Worm (Caenorhabditis elegans): ENCODE measurements around the gene nmur-1.

Gene nmur-1

DNA sequence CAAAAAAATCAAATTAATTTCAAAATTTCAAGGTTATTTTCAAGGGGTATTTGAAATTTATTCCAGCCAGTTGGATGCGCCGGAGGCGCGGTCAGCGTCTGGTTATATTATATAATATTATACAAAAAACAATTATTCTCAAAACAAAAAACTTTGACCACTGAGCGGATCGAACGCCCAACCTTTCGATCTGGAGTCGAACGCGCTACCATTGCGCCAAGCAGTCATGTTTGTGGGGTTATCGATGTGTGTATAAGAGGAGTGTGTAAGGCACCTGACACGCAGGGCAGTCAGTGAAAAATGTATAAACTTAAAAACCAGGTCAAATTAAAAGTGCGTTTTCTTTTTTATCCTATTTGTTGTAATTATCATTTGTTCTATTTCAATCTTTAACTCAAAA, 36.7 kb upstream of the nmur-1 start (continued):
- TF ChIP-seq cey-2 (tag; optimal IDR thresholded peaks at IDR 0.05; ENCODE audit: borderline replicate concordance, insufficient read depth) (no peak), T26A8.4 (GFP tag; IDR thresholded peaks at IDR 0.05) (no peak), sdz-12 (GFP tag; optimal IDR thresholded peaks at IDR 0.05) (no peak), lsy-2 (tag; optimal IDR thresholded peaks at IDR 0.05) (peak in 1 of 2 experiments; percentile 10), lim-7 (GFP tag; IDR thresholded peaks at IDR 0.05) (peak; percentile 76; the same call in 1 of the 2 replicates), lin-15B (tag; optimal IDR thresholded peaks at IDR 0.05) (no peak), nhr-48 (tag; optimal IDR thresholded peaks at IDR 0.05) (no peak), mdt-29 (GFP tag; IDR thresholded peaks at IDR 0.05) (no peak), pqm-1 (tag; optimal IDR thresholded peaks at IDR 0.05) (no peak), R02D3.7 (tag; optimal IDR thresholded peaks at IDR 0.05) (no peak), ZK546.5 (tag; optimal IDR thresholded peaks at IDR 0.05) (no peak), zip-2 (tag; optimal IDR thresholded peaks at IDR 0.05) (no peak), dve-1 (tag; optimal IDR thresholded peaks at IDR 0.05; ENCODE audit: insufficient read depth) (peak; percentile 33), aha-1 (tag) (no peak), spr-3 (GFP tag; optimal IDR thresholded peaks at IDR 0.05) (no peak), gei-8 (GFP tag; optimal IDR thresholded peaks at IDR 0.05) (no peak), zfp-2 (tag; optimal IDR thresholded peaks at IDR 0.05) (no peak), nhr-10 (tag; optimal IDR thresholded peaks at IDR 0.05) (no peak), daf-8 (GFP tag; IDR thresholded peaks at IDR 0.05) (no peak), lin-38 (GFP tag; IDR thresholded peaks at IDR 0.05) (peak; percentile 64), tra-1 (GFP tag; IDR thresholded peaks at IDR 0.05) (no peak), skn-1 (tag; optimal IDR thresholded peaks at IDR 0.05) (no peak), snpc-1.2 (GFP tag; IDR thresholded peaks at IDR 0.05) (peak; percentile 79), mdl-1 (tag; optimal IDR thresholded peaks at IDR 0.05) (no peak), set-16 (GFP tag; IDR thresholded peaks at IDR 0.05) (no peak), nhr-76 (tag; optimal IDR thresholded peaks at IDR 0.05) (no peak), egl-43 (GFP tag; IDR thresholded peaks at IDR 0.05) (peak; percentile 83), lin-39 (tag; optimal IDR thresholded peaks at IDR 0.05) (no peak), vab-7 (GFP tag; IDR thresholded peaks at IDR 0.05) (peak; percentile 43), Y48G9A.11 (GFP tag; IDR thresholded peaks at IDR 0.05) (no peak), F44E2.7 (GFP tag; IDR thresholded peaks at IDR 0.05) (no peak), D1046.2 (GFP tag; IDR thresholded peaks at IDR 0.05) (no peak), egl-27 (tag; optimal IDR thresholded peaks at IDR 0.05) (no peak), nhr-42 (GFP tag; IDR thresholded peaks at IDR 0.05) (no peak), dmd-8 (GFP tag; IDR thresholded peaks at IDR 0.05) (peak; percentile 73), Y5F2A.4 (GFP tag; optimal IDR thresholded peaks at IDR 0.05) (no peak), ceh-62 (tag; optimal IDR thresholded peaks at IDR 0.05) (no peak), unc-62 (GFP tag; optimal IDR thresholded peaks at IDR 0.05 in 1 of 2) (no peak), unc-62 (tag; optimal IDR thresholded peaks at IDR 0.05) (no peak), mes-2 (tag; optimal IDR thresholded peaks at IDR 0.05; ENCODE audit: poor library complexity, severe bottlenecking) (peak; percentile 72), daf-19 (GFP tag; conservative IDR thresholded peaks at IDR 0.05) (0 out of 2 replicates have a peak, but pooled peaks have one; percentile 32), pha-4 (GFP tag; IDR thresholded peaks at IDR 0.05) (peak; percentile 62; the same call in 1 of the 2 replicates), pha-4 (tag; optimal IDR thresholded peaks at IDR 0.05) (no peak), unc-39 (tag; optimal IDR thresholded peaks at IDR 0.05) (no peak), Y105C5A.15 (GFP tag; IDR thresholded peaks at IDR 0.05) (no peak), mxl-3 (GFP tag; optimal IDR thresholded peaks at IDR 0.05) (no peak), nhr-77 (tag; optimal IDR thresholded peaks at IDR 0.05) (no peak), dmd-6 (GFP tag; IDR thresholded peaks at IDR 0.05) (peak; percentile 46)
